Fruit fly (Drosophila melanogaster) whole organism, embryonic: ENCODE data around the gene Gale.

Source experiments
- Aef1 ChIP-seq: fragments of 200-800 bp; sonication (Bioruptor generic); IDR thresholded peaks from 3 replicates; pipeline ENCODE4 v1.3.6; 2022; ENCODE audit warnings: missing biosample characterization, missing genetic modification characterization
- Asciz ChIP-seq: fragments of 200-800 bp; sonication (Bioruptor generic); optimal IDR thresholded peaks from 2 replicates; lab custom pipeline; 2017; ENCODE audit warnings: missing biosample characterization, mild to moderate bottlenecking, missing genetic modification characterization, missing genetic modification reagents
- Blimp-1 ChIP-seq: fragments of 200-800 bp; sonication (Bioruptor generic); optimal IDR thresholded peaks from 3 replicates; lab custom pipeline; 2018; ENCODE audit warnings: missing biosample characterization, missing genetic modification characterization, mild to moderate bottlenecking, moderate library complexity, missing genetic modification reagents
- BtbVII ChIP-seq: fragments of 200-800 bp; sonication (Bioruptor generic); optimal IDR thresholded peaks from 3 replicates; lab custom pipeline; 2017; ENCODE audit warnings: missing biosample characterization, mild to moderate bottlenecking, missing genetic modification characterization
- CG12071 ChIP-seq: fragments of 200-800 bp; sonication (Bioruptor generic); optimal IDR thresholded peaks from 3 replicates; lab custom pipeline; 2018; ENCODE audit warnings: missing biosample characterization, mild to moderate bottlenecking, missing genetic modification characterization
- CG13424 ChIP-seq: fragments of 200-800 bp; sonication (Bioruptor generic); optimal IDR thresholded peaks from 2 replicates; lab custom pipeline; 2019; ENCODE audit warnings: missing biosample characterization, mild to moderate bottlenecking, missing genetic modification characterization, moderate library complexity
- CG17361 ChIP-seq: fragments of 200-800 bp; sonication (Bioruptor generic); IDR thresholded peaks from 3 replicates; pipeline ENCODE4 v1.3.6; 2022; ENCODE audit warnings: missing biosample characterization, missing genetic modification characterization
- CG17802 ChIP-seq: fragments of 200-800 bp; sonication (Bioruptor generic); optimal IDR thresholded peaks from 2 replicates; lab custom pipeline; 2018; ENCODE audit warnings: missing biosample characterization, mild to moderate bottlenecking, missing genetic modification characterization, moderate library complexity
- CG17912 ChIP-seq: fragments of 200-800 bp; sonication (Bioruptor generic); optimal IDR thresholded peaks from 2 replicates; lab custom pipeline; 2018; ENCODE audit warnings: missing biosample characterization, mild to moderate bottlenecking, missing genetic modification characterization
- CG18764 ChIP-seq: fragments of 200-800 bp; sonication (Bioruptor generic); optimal IDR thresholded peaks from 3 replicates; lab custom pipeline; 2016; ENCODE audit warnings: missing biosample characterization, missing genetic modification characterization
- CG2120 ChIP-seq: fragments of 200-800 bp; sonication (Bioruptor generic); optimal IDR thresholded peaks from 3 replicates; lab custom pipeline; 2016; ENCODE audit warnings: missing biosample characterization, missing genetic modification characterization
- CG2678 ChIP-seq: fragments of 200-800 bp; sonication (Bioruptor generic); optimal IDR thresholded peaks from 3 replicates; lab custom pipeline; 2019; ENCODE audit warnings: missing biosample characterization, mild to moderate bottlenecking, missing genetic modification characterization, moderate library complexity
- CG34224 ChIP-seq: fragments of 200-800 bp; sonication (Bioruptor generic); IDR thresholded peaks from 3 replicates; pipeline ENCODE4 v1.3.6; 2022; ENCODE audit warnings: missing biosample characterization, missing genetic modification characterization; ENCODE audit not compliant: partially characterized antibody
- CG34422 ChIP-seq: fragments of 200-800 bp; sonication (Bioruptor generic); IDR thresholded peaks from 3 replicates; pipeline ENCODE4 v1.3.6; 2022; ENCODE audit warnings: missing biosample characterization, missing genetic modification characterization
- CG3838 ChIP-seq: fragments of 200-800 bp; sonication (Bioruptor generic); optimal IDR thresholded peaks from 3 replicates; lab custom pipeline; 2016; ENCODE audit warnings: missing biosample characterization, missing genetic modification characterization
- CG5180 ChIP-seq: fragments of 200-800 bp; sonication (Bioruptor generic); optimal IDR thresholded peaks from 3 replicates; lab custom pipeline; 2017; ENCODE audit warnings: missing biosample characterization, missing genetic modification characterization, mild to moderate bottlenecking, moderate library complexity, missing genetic modification reagents
- CG6254 ChIP-seq: fragments of 200-800 bp; sonication (Bioruptor generic); optimal IDR thresholded peaks from 3 replicates; lab custom pipeline; 2017; ENCODE audit warnings: mild to moderate bottlenecking, missing biosample characterization, missing genetic modification reagents, missing genetic modification characterization
- CG6654 ChIP-seq: fragments of 200-800 bp; sonication (Bioruptor generic); optimal IDR thresholded peaks from 2 replicates; lab custom pipeline; 2017; ENCODE audit warnings: missing biosample characterization, mild to moderate bottlenecking, missing genetic modification characterization
- CG6813 ChIP-seq: fragments of 200-800 bp; sonication (Bioruptor generic); optimal IDR thresholded peaks from 2 replicates; lab custom pipeline; 2017; ENCODE audit warnings: missing biosample characterization, missing genetic modification characterization, mild to moderate bottlenecking, moderate library complexity, missing genetic modification reagents
- CG6854 ChIP-seq: fragments of 200-800 bp; sonication (Bioruptor generic); optimal IDR thresholded peaks from 3 replicates; lab custom pipeline; 2017; ENCODE audit warnings: missing biosample characterization, mild to moderate bottlenecking, missing genetic modification characterization
- CG8478 ChIP-seq: fragments of >200 bp; optimal IDR thresholded peaks from 2 replicates; lab custom pipeline; 2018
- Dll ChIP-seq: fragments of 200-800 bp; sonication (Bioruptor generic); IDR thresholded peaks from 4 replicates; pipeline ENCODE4 v1.3.6; 2022; ENCODE audit warnings: missing biosample characterization, missing genetic modification characterization; ENCODE audit not compliant: partially characterized antibody
- E2f2 ChIP-seq: fragments of 200-800 bp; sonication (Bioruptor generic); IDR thresholded peaks from 2 replicates; pipeline ENCODE4 v1.3.6; 2022; ENCODE audit warnings: missing biosample characterization, missing genetic modification characterization
- Lhr ChIP-seq: fragments of 200-800 bp; sonication (Bioruptor generic); optimal IDR thresholded peaks from 3 replicates; lab custom pipeline; 2017; ENCODE audit warnings: mild to moderate bottlenecking, missing biosample characterization, missing genetic modification reagents, missing genetic modification characterization
- MBD-R2 ChIP-seq: fragments of 200-800 bp; sonication (Bioruptor generic); IDR thresholded peaks from 2 replicates; pipeline ENCODE4 v1.3.6; 2022; ENCODE audit warnings: missing biosample characterization, missing genetic modification characterization
- Med ChIP-seq: fragments of 200-800 bp; sonication (Bioruptor generic); peaks from one replicate; lab custom pipeline; 2016; ENCODE audit warnings: missing biosample characterization, missing genetic modification characterization, mild to moderate bottlenecking, inconsistent platforms, moderate library complexity
- Neu2 ChIP-seq: fragments of 200-800 bp; sonication (Bioruptor generic); optimal IDR thresholded peaks from 3 replicates; lab custom pipeline; 2016; ENCODE audit warnings: missing biosample characterization, missing genetic modification characterization, borderline replicate concordance
- Nf-YB ChIP-seq: fragments of 200-800 bp; sonication (Bioruptor generic); optimal IDR thresholded peaks from 3 replicates; lab custom pipeline; 2019; ENCODE audit warnings: missing biosample characterization, mild to moderate bottlenecking, missing genetic modification characterization, moderate library complexity
- NfI ChIP-seq: fragments of 200-800 bp; sonication (Bioruptor generic); optimal IDR thresholded peaks from 3 replicates; lab custom pipeline; 2018; ENCODE audit warnings: missing biosample characterization, mild to moderate bottlenecking, missing genetic modification characterization, moderate library complexity
- Ssrp ChIP-seq: fragments of 200-800 bp; sonication (Bioruptor generic); optimal IDR thresholded peaks from 2 replicates; lab custom pipeline; 2018; ENCODE audit warnings: missing biosample characterization, mild to moderate bottlenecking, missing genetic modification characterization, moderate library complexity
- cwo ChIP-seq: fragments of 200-800 bp; sonication (Bioruptor generic); optimal IDR thresholded peaks from 3 replicates; lab custom pipeline; 2017; ENCODE audit warnings: missing biosample characterization, missing genetic modification characterization, mild to moderate bottlenecking, moderate library complexity, missing genetic modification reagents
- exex ChIP-seq: fragments of 200-800 bp; sonication (Bioruptor generic); optimal IDR thresholded peaks from 4 replicates; lab custom pipeline; 2018; ENCODE audit warnings: missing biosample characterization, mild to moderate bottlenecking, missing genetic modification characterization, moderate library complexity
- fd64A ChIP-seq: fragments of 200-800 bp; sonication (Bioruptor generic); optimal IDR thresholded peaks from 3 replicates; lab custom pipeline; 2018; ENCODE audit warnings: missing biosample characterization, mild to moderate bottlenecking, missing genetic modification characterization
- fru ChIP-seq: fragments of >200 bp; optimal IDR thresholded peaks from 2 replicates; lab custom pipeline; 2017
- knrl ChIP-seq: fragments of 200-800 bp; sonication (Bioruptor generic); IDR thresholded peaks from 3 replicates; pipeline ENCODE4 v1.3.6; 2022; ENCODE audit warnings: missing biosample characterization, missing genetic modification characterization; ENCODE audit not compliant: partially characterized antibody
- mld ChIP-seq: fragments of 200-800 bp; sonication (Bioruptor generic); IDR thresholded peaks from 3 replicates; pipeline ENCODE4 v1.3.6; 2022; ENCODE audit warnings: missing biosample characterization, missing genetic modification characterization; ENCODE audit not compliant: partially characterized antibody
- pan ChIP-seq, 4 experiments: fragments of >200 bp in 3 of 4; fragments of 200-800 bp in 1 of 4; sonication (Bioruptor generic) in 1 of 4; optimal IDR thresholded peaks in 3 of 4; IDR thresholded peaks in 1 of 4; 2 replicates each; pipeline versions ENCODE4 v1.3.6 to Lab custom; 2017 to 2022; ENCODE audit warnings: missing biosample characterization in 2 of 4, missing genetic modification characterization in 2 of 4, mixed read lengths in 1 of 4
- repo ChIP-seq: fragments of 200-800 bp; sonication (Bioruptor generic); optimal IDR thresholded peaks from 2 replicates; lab custom pipeline; 2016; ENCODE audit warnings: missing biosample characterization, missing genetic modification characterization
- sens-2 ChIP-seq: fragments of 200-800 bp; sonication (Bioruptor generic); IDR thresholded peaks from 2 replicates; pipeline ENCODE4 v1.3.6; 2022; ENCODE audit warnings: missing biosample characterization, missing genetic modification characterization
- sna ChIP-seq: fragments of 200-800 bp; sonication (Bioruptor generic); IDR thresholded peaks from 2 replicates; pipeline ENCODE4 v1.3.6; 2022; ENCODE audit warnings: missing biosample characterization, missing genetic modification characterization; ENCODE audit not compliant: partially characterized antibody
- so ChIP-seq: fragments of 200-800 bp; sonication (Bioruptor generic); IDR thresholded peaks from 3 replicates; pipeline ENCODE4 v1.3.6; 2022; ENCODE audit warnings: missing biosample characterization, missing genetic modification characterization
- sqz ChIP-seq: fragments of 200-800 bp; sonication (Bioruptor generic); optimal IDR thresholded peaks from 3 replicates; lab custom pipeline; 2018; ENCODE audit warnings: missing biosample characterization, mild to moderate bottlenecking, missing genetic modification characterization
- sr ChIP-seq: fragments of 200-800 bp; sonication (Bioruptor generic); IDR thresholded peaks from 3 replicates; pipeline ENCODE4 v1.3.6; 2022; ENCODE audit warnings: missing biosample characterization, missing genetic modification characterization
- sug ChIP-seq: fragments of 200-800 bp; optimal IDR thresholded peaks from 2 replicates; lab custom pipeline; 2019; ENCODE audit warnings: missing biosample characterization, mild to moderate bottlenecking, missing genetic modification characterization, moderate library complexity
- trem ChIP-seq: fragments of 200-800 bp; optimal IDR thresholded peaks from 3 replicates; lab custom pipeline; 2019; ENCODE audit warnings: missing biosample characterization, mild to moderate bottlenecking, missing genetic modification characterization, moderate library complexity
- ttk ChIP-seq: fragments of 200-800 bp; sonication (Bioruptor generic); IDR thresholded peaks from 2 replicates; pipeline ENCODE4 v2.1.2; 2022; ENCODE audit warnings: missing biosample characterization, missing genetic modification characterization
- vvl ChIP-seq: fragments of 200-800 bp; sonication (Bioruptor generic); IDR thresholded peaks from 2 replicates; pipeline ENCODE4 v1.3.6; 2022; ENCODE audit warnings: missing biosample characterization, missing genetic modification characterization
- wor ChIP-seq: fragments of 200-800 bp; sonication (Bioruptor generic); IDR thresholded peaks from 2 replicates; pipeline ENCODE4 v1.3.6; 2022; ENCODE audit warnings: missing biosample characterization, missing genetic modification characterization

Gale gene

dm6 chr3L:614751-615424 is 33.5 kb upstream of the Gale start (continued):
- TF ChIP-seq sr (GFP tag; lab: Robert Waterston, UW), result peak; percentile 53; the same call in 2 of the 3 replicates
- peak; percentile 22 for TF ChIP-seq Nf-YB (GFP tag; lab: Kevin White, UChicago)
- peak; percentile 25 for TF ChIP-seq CG6254 (GFP tag; lab: Kevin White, UChicago)
- no peak for TF ChIP-seq knrl (GFP tag; lab: Robert Waterston, UW)
- TF ChIP-seq CG18764, result peak; percentile 1
- TF ChIP-seq MBD-R2 (GFP tag; lab: Robert Waterston, UW), result peak; percentile 29; the same call in 1 of the 2 replicates
- peak; percentile 4 for TF ChIP-seq Blimp-1 (GFP tag; lab: Kevin White, UChicago)
- TF ChIP-seq trem, result no peak
- TF ChIP-seq cwo (GFP tag; lab: Kevin White, UChicago), result no peak
- TF ChIP-seq fd64A (GFP tag; lab: Kevin White, UChicago), result peak; percentile 67
- no peak for TF ChIP-seq sqz (GFP tag; lab: Kevin White, UChicago)
- peak; percentile 62 for TF ChIP-seq ttk (GFP tag; lab: Robert Waterston, UW)
- no peak for TF ChIP-seq CG2120
- TF ChIP-seq NfI, result peak; percentile 3
- TF ChIP-seq CG6654 (GFP tag; lab: Kevin White, UChicago), result no peak
- peak; percentile 54 for TF ChIP-seq Asciz (GFP tag; lab: Kevin White, UChicago)
- TF ChIP-seq CG12071 (GFP tag; lab: Kevin White, UChicago), result peak; percentile 55
- no peak for TF ChIP-seq Ssrp (tag; lab: Kevin White, UChicago)
- no peak for TF ChIP-seq CG17802 (tag; lab: Kevin White, UChicago)
- TF ChIP-seq so (GFP tag; lab: Robert Waterston, UW), result peak; percentile 72; the same call in 1 of the 3 replicates
- no peak for TF ChIP-seq CG34422 (GFP tag; lab: Robert Waterston, UW)
- TF ChIP-seq CG34224 (GFP tag; lab: Robert Waterston, UW), result 0 out of 3 replicates have a peak, but pooled peaks have one; percentile 12
- TF ChIP-seq BtbVII, result peak; percentile 39
- TF ChIP-seq pan (optimal IDR thresholded peaks at IDR 0.05; lab: Kevin White, UChicago), result no peak
- TF ChIP-seq pan (GFP tag; optimal IDR thresholded peaks at IDR 0.05 in 1 of 2, IDR thresholded peaks at IDR 0.05 in 1 of 2), result peak in 1 of 2 experiments; percentile 53
- peak; percentile 18 for TF ChIP-seq CG6854 (GFP tag; lab: Kevin White, UChicago)
- no peak for TF ChIP-seq CG13424
- TF ChIP-seq fru, result no peak
- TF ChIP-seq CG17912 (GFP tag; lab: Kevin White, UChicago), result peak; percentile 64
- no peak for TF ChIP-seq repo (GFP tag; lab: Kevin White, UChicago)
- TF ChIP-seq sens-2 (GFP tag; lab: Robert Waterston, UW), result peak; percentile 33; the same call in 1 of the 2 replicates
- peak; percentile 79 for TF ChIP-seq Med (GFP tag; lab: Kevin White, UChicago)
- TF ChIP-seq CG3838 (GFP tag; lab: Kevin White, UChicago), result no peak
- no peak for TF ChIP-seq mld (GFP tag; lab: Robert Waterston, UW)
- TF ChIP-seq wor (GFP tag; lab: Robert Waterston, UW), result no peak
- TF ChIP-seq CG17361 (GFP tag; lab: Robert Waterston, UW), result no peak
- TF ChIP-seq sna, result 0 out of 2 replicates have a peak, but pooled peaks have one; percentile 13
- no peak for TF ChIP-seq CG8478 (lab: Kevin White, UChicago)
- TF ChIP-seq Dll, result no peak
- TF ChIP-seq Aef1 (GFP tag; lab: Robert Waterston, UW), result no peak
- peak; percentile 73 for TF ChIP-seq CG6813
- TF ChIP-seq vvl (GFP tag; lab: Robert Waterston, UW), result peak; percentile 42; the same call in 1 of the 2 replicates
- peak; percentile 4 for TF ChIP-seq Lhr (GFP tag; lab: Kevin White, UChicago)
- TF ChIP-seq CG5180 (GFP tag; lab: Kevin White, UChicago), result peak; percentile 41
- peak; percentile 21 for TF ChIP-seq sug
- peak; percentile 21 for TF ChIP-seq CG2678 (tag; lab: Kevin White, UChicago)
- no peak for TF ChIP-seq Neu2
- peak; percentile 17; the same call in 1 of the 2 replicates for TF ChIP-seq E2f2 (GFP tag; lab: Robert Waterston, UW)
- TF ChIP-seq exex (tag; lab: Kevin White, UChicago), result no peak
